Fruit fly (Drosophila melanogaster) whole organism, embryonic: ENCODE measurements around the gene Nsf2.

Source experiments
- Atf6 ChIP-seq: fragments of 200-800 bp; sonication (Bioruptor generic); IDR thresholded peaks from 2 replicates; pipeline ENCODE4 v1.3.6; 2022; ENCODE audit warnings: missing biosample characterization, missing genetic modification characterization
- CG10431 ChIP-seq: fragments of 200-800 bp; sonication (Bioruptor generic); optimal IDR thresholded peaks from 3 replicates; lab custom pipeline; 2018; ENCODE audit warnings: missing biosample characterization, mild to moderate bottlenecking, missing genetic modification characterization
- CG10565 ChIP-seq: fragments of 200-800 bp; sonication (Bioruptor generic); optimal IDR thresholded peaks from 3 replicates; lab custom pipeline; 2016; ENCODE audit warnings: missing biosample characterization, mild to moderate bottlenecking, missing genetic modification characterization
- CG12155 ChIP-seq: fragments of 200-800 bp; sonication (Bioruptor generic); optimal IDR thresholded peaks from 3 replicates; lab custom pipeline; 2016; ENCODE audit warnings: missing biosample characterization, missing genetic modification characterization
- CG12236 ChIP-seq: fragments of 200-800 bp; sonication (Bioruptor generic); optimal IDR thresholded peaks from 2 replicates; lab custom pipeline; 2016; ENCODE audit warnings: missing biosample characterization, missing genetic modification characterization
- CG13287 ChIP-seq: fragments of 200-800 bp; sonication (Bioruptor generic); IDR thresholded peaks from 2 replicates; pipeline ENCODE4 v1.3.6; 2022; ENCODE audit warnings: missing biosample characterization, missing genetic modification characterization; ENCODE audit not compliant: partially characterized antibody
- CG13894 ChIP-seq: fragments of 200-800 bp; sonication (Bioruptor generic); optimal IDR thresholded peaks from 3 replicates; lab custom pipeline; 2018; ENCODE audit warnings: missing biosample characterization, mild to moderate bottlenecking, missing genetic modification characterization, moderate library complexity
- CG18262 ChIP-seq: fragments of 200-800 bp; optimal IDR thresholded peaks from 3 replicates; lab custom pipeline; 2019; ENCODE audit warnings: missing biosample characterization, mild to moderate bottlenecking, missing genetic modification characterization, moderate library complexity
- CG2712 ChIP-seq: fragments of 200-800 bp; optimal IDR thresholded peaks from 3 replicates; lab custom pipeline; 2019; ENCODE audit warnings: missing biosample characterization, mild to moderate bottlenecking, missing genetic modification characterization, moderate library complexity
- CG31365 ChIP-seq: fragments of 200-800 bp; sonication (Bioruptor generic); optimal IDR thresholded peaks from 2 replicates; lab custom pipeline; 2018; ENCODE audit warnings: missing biosample characterization, mild to moderate bottlenecking, missing genetic modification characterization
- CG31388 ChIP-seq: fragments of 200-800 bp; sonication (Bioruptor generic); optimal IDR thresholded peaks from 2 replicates; lab custom pipeline; 2016; ENCODE audit warnings: missing biosample characterization, missing genetic modification characterization
- CG42726 ChIP-seq: fragments of 200-800 bp; sonication (Bioruptor generic); IDR thresholded peaks from 2 replicates; pipeline ENCODE4 v1.3.6; 2022; ENCODE audit warnings: missing biosample characterization, missing genetic modification characterization; ENCODE audit not compliant: partially characterized antibody
- CG4360 ChIP-seq: fragments of 200-800 bp; sonication (Bioruptor generic); IDR thresholded peaks from 2 replicates; pipeline ENCODE4 v1.3.6; 2022; ENCODE audit warnings: missing biosample characterization, missing genetic modification characterization
- CG6683 ChIP-seq: fragments of 200-800 bp; sonication (Bioruptor generic); optimal IDR thresholded peaks from 2 replicates; lab custom pipeline; 2017; ENCODE audit warnings: missing biosample characterization, mild to moderate bottlenecking, missing genetic modification characterization, missing genetic modification reagents
- CG7839 ChIP-seq: fragments of 200-800 bp; sonication (Bioruptor generic); optimal IDR thresholded peaks from 3 replicates; lab custom pipeline; 2018; ENCODE audit warnings: missing biosample characterization, mild to moderate bottlenecking, missing genetic modification characterization, moderate library complexity
- CG7928 ChIP-seq: fragments of 200-800 bp; sonication (Bioruptor generic); optimal IDR thresholded peaks from 2 replicates; lab custom pipeline; 2017; ENCODE audit warnings: missing biosample characterization, mild to moderate bottlenecking, missing genetic modification characterization
- CG8290 ChIP-seq, 3 experiments: fragments of 200-800 bp; sonication (Bioruptor generic); optimal IDR thresholded peaks; 2 replicates each; lab custom pipeline; 2016 to 2019; ENCODE audit warnings: missing biosample characterization in 3 of 3, missing genetic modification characterization in 3 of 3, mild to moderate bottlenecking in 2 of 3, moderate library complexity in 1 of 3
- CTCF ChIP-seq: fragments of 200-800 bp; sonication (Bioruptor generic); optimal IDR thresholded peaks from 2 replicates; lab custom pipeline; 2017; ENCODE audit warnings: missing biosample characterization, mild to moderate bottlenecking, missing genetic modification characterization, moderate library complexity
- Deaf1 ChIP-seq: fragments of 200-800 bp; optimal IDR thresholded peaks from 3 replicates; lab custom pipeline; 2019; ENCODE audit warnings: missing biosample characterization, mild to moderate bottlenecking, missing genetic modification characterization, moderate library complexity
- Dek ChIP-seq: fragments of 200-800 bp; sonication (Bioruptor generic); optimal IDR thresholded peaks from 3 replicates; lab custom pipeline; 2019; ENCODE audit warnings: missing biosample characterization, mild to moderate bottlenecking, missing genetic modification characterization, moderate library complexity
- E2f2 ChIP-seq: fragments of 200-800 bp; sonication (Bioruptor generic); IDR thresholded peaks from 2 replicates; pipeline ENCODE4 v1.3.6; 2022; ENCODE audit warnings: missing biosample characterization, missing genetic modification characterization
- HLH4C ChIP-seq: fragments of 200-800 bp; sonication (Bioruptor generic); IDR thresholded peaks from 3 replicates; pipeline ENCODE4 v1.3.6; 2022; ENCODE audit warnings: missing biosample characterization, missing genetic modification characterization; ENCODE audit not compliant: partially characterized antibody
- Lhr ChIP-seq: fragments of 200-800 bp; sonication (Bioruptor generic); optimal IDR thresholded peaks from 3 replicates; lab custom pipeline; 2017; ENCODE audit warnings: mild to moderate bottlenecking, missing biosample characterization, missing genetic modification reagents, missing genetic modification characterization
- Meics ChIP-seq: fragments of 200-800 bp; sonication (Bioruptor generic); optimal IDR thresholded peaks from 2 replicates; lab custom pipeline; 2017; ENCODE audit warnings: missing biosample characterization, mild to moderate bottlenecking, missing genetic modification characterization
- Nf-YB ChIP-seq: fragments of 200-800 bp; sonication (Bioruptor generic); optimal IDR thresholded peaks from 3 replicates; lab custom pipeline; 2019; ENCODE audit warnings: missing biosample characterization, mild to moderate bottlenecking, missing genetic modification characterization, moderate library complexity
- Optix ChIP-seq: fragments of 200-800 bp; sonication (Bioruptor generic); IDR thresholded peaks from 3 replicates; pipeline ENCODE4 v1.3.6; 2022; ENCODE audit warnings: missing biosample characterization, missing genetic modification characterization
- Pdp1 ChIP-seq, 2 experiments: fragments of 200-800 bp; sonication (Bioruptor generic); optimal IDR thresholded peaks; 3 replicates each; lab custom pipeline; 2016; ENCODE audit warnings: missing biosample characterization in 2 of 2, missing genetic modification characterization in 2 of 2, mild to moderate bottlenecking in 1 of 2, moderate library complexity in 1 of 2
- Scr ChIP-seq: fragments of 200-800 bp; sonication (Bioruptor generic); IDR thresholded peaks from 2 replicates; pipeline ENCODE4 v1.3.6; 2022; ENCODE audit warnings: missing biosample characterization, missing genetic modification characterization; ENCODE audit not compliant: partially characterized antibody
- Sin3A ChIP-seq: fragments of >200 bp; optimal IDR thresholded peaks from 2 replicates; lab custom pipeline; 2018
- Taf1 ChIP-seq: fragments of 200-800 bp; sonication (Bioruptor generic); IDR thresholded peaks from 2 replicates; pipeline ENCODE4 v1.3.6; 2022; ENCODE audit warnings: missing biosample characterization, missing genetic modification characterization
- ems ChIP-seq: fragments of 200-800 bp; sonication (Bioruptor generic); optimal IDR thresholded peaks from 3 replicates; lab custom pipeline; 2016; ENCODE audit warnings: missing biosample characterization, missing genetic modification characterization
- fd96Cb ChIP-seq: fragments of 200-800 bp; sonication (Bioruptor generic); optimal IDR thresholded peaks from 2 replicates; lab custom pipeline; 2018; ENCODE audit warnings: missing biosample characterization, mild to moderate bottlenecking, missing genetic modification characterization, moderate library complexity
- gt ChIP-seq: fragments of 200-800 bp; sonication (Bioruptor generic); IDR thresholded peaks from 2 replicates; pipeline ENCODE4 v1.3.6; 2022; ENCODE audit warnings: missing biosample characterization, missing genetic modification characterization
- h ChIP-seq: fragments of >200 bp; optimal IDR thresholded peaks from 2 replicates; lab custom pipeline; 2017
- kah ChIP-seq: fragments of 200-800 bp; sonication (Bioruptor generic); optimal IDR thresholded peaks from 2 replicates; lab custom pipeline; 2018; ENCODE audit warnings: missing biosample characterization, mild to moderate bottlenecking, missing genetic modification characterization
- lab ChIP-seq: fragments of 200-800 bp; sonication (Bioruptor generic); optimal IDR thresholded peaks from 3 replicates; lab custom pipeline; 2017; ENCODE audit warnings: missing biosample characterization, missing genetic modification characterization, mild to moderate bottlenecking, moderate library complexity, missing genetic modification reagents
- maf-S ChIP-seq: fragments of 200-800 bp; sonication (Bioruptor generic); optimal IDR thresholded peaks from 2 replicates; lab custom pipeline; 2016; ENCODE audit warnings: missing biosample characterization, missing genetic modification characterization
- odd ChIP-seq: fragments of 200-800 bp; sonication (Bioruptor generic); optimal IDR thresholded peaks from 2 replicates; lab custom pipeline; 2017; ENCODE audit warnings: missing biosample characterization, mild to moderate bottlenecking, missing genetic modification characterization
- onecut ChIP-seq: fragments of 200-800 bp; sonication (Bioruptor generic); IDR thresholded peaks from 2 replicates; pipeline ENCODE4 v1.3.6; 2022; ENCODE audit warnings: missing biosample characterization, missing genetic modification characterization
- ro ChIP-seq: fragments of 200-800 bp; sonication (Bioruptor generic); IDR thresholded peaks from 2 replicates; pipeline ENCODE4 v1.3.6; 2022; ENCODE audit warnings: missing biosample characterization, missing genetic modification characterization
- run ChIP-seq: fragments of 200-800 bp; sonication (Bioruptor generic); optimal IDR thresholded peaks from 3 replicates; lab custom pipeline; 2018; ENCODE audit warnings: missing biosample characterization, mild to moderate bottlenecking, missing genetic modification characterization
- sens ChIP-seq: fragments of 200-800 bp; sonication (Bioruptor generic); peaks from one replicate; lab custom pipeline; 2016; ENCODE audit warnings: missing biosample characterization, missing genetic modification characterization
- sens-2 ChIP-seq: fragments of 200-800 bp; sonication (Bioruptor generic); IDR thresholded peaks from 2 replicates; pipeline ENCODE4 v1.3.6; 2022; ENCODE audit warnings: missing biosample characterization, missing genetic modification characterization
- slou ChIP-seq: fragments of 200-800 bp; sonication (Bioruptor generic); optimal IDR thresholded peaks from 3 replicates; lab custom pipeline; 2016; ENCODE audit warnings: missing biosample characterization, missing genetic modification characterization
- tna ChIP-seq: fragments of 200-800 bp; sonication (Bioruptor generic); IDR thresholded peaks from 2 replicates; pipeline ENCODE4 v1.3.6; 2022; ENCODE audit warnings: missing biosample characterization, missing genetic modification characterization; ENCODE audit not compliant: partially characterized antibody
- ttk ChIP-seq: fragments of 200-800 bp; sonication (Bioruptor generic); IDR thresholded peaks from 2 replicates; pipeline ENCODE4 v2.1.2; 2022; ENCODE audit warnings: missing biosample characterization, missing genetic modification characterization
- tx ChIP-seq: fragments of 200-800 bp; sonication (Bioruptor generic); optimal IDR thresholded peaks from 2 replicates; lab custom pipeline; 2016; ENCODE audit warnings: missing biosample characterization, missing genetic modification characterization
- wor ChIP-seq: fragments of 200-800 bp; sonication (Bioruptor generic); IDR thresholded peaks from 2 replicates; pipeline ENCODE4 v1.3.6; 2022; ENCODE audit warnings: missing biosample characterization, missing genetic modification characterization
- zen ChIP-seq: fragments of 200-800 bp; sonication (Bioruptor generic); optimal IDR thresholded peaks from 3 replicates; lab custom pipeline; 2018; ENCODE audit warnings: missing biosample characterization, mild to moderate bottlenecking, missing genetic modification characterization, moderate library complexity

Gene Nsf2

DNA sequence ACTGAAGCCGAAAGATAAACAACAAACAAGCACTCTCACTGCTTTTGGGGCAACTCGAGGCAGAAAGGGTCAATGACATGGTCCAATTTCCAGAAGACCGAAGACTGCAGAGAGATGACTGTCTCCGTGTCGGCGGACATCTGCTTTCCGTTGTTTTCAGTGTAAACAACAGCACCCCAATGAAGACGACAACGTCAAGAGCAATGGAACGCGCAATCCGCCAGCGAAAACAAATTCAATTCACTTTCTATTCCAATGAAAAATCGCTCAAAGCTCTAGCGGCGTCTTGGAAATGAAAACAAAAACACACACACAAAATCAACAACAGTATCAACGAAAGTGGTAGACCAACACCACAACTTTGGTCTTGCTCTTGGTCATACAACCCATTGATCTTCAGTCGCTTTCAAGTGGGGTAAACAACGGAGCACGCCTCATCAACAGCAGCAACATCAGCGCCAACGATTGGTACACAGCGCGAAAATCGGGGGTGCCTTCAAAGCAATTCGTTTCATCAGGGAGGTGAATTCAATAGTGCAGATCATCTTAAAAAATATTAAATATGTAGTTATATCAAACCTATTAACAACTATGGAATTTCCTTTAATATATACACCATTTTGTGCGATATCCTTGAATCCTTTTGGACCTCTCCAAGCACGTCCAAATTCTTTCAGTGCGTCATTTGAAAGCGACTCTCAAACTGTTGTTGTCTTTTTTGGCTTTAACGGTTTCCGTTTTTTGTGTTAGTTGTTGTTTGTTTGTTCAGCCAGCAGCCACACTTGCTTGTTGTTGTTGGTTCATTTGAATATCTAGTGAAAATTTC, 20.1 kb downstream of the Nsf2 start (continued):
- no peak for TF ChIP-seq HLH4C (GFP tag; lab: Robert Waterston, UW)
- peak; percentile 82 for TF ChIP-seq CG2712 (tag; lab: Kevin White, UChicago)
- no peak for TF ChIP-seq run (tag; lab: Kevin White, UChicago)
- TF ChIP-seq CG18262: peak; percentile 86
- TF ChIP-seq CG31365 (tag; lab: Kevin White, UChicago): no peak
- no peak for TF ChIP-seq h (lab: Kevin White, UChicago)
- TF ChIP-seq Lhr (GFP tag; lab: Kevin White, UChicago): peak; percentile 35
- peak; percentile 42 for TF ChIP-seq odd (GFP tag; lab: Kevin White, UChicago)
- peak; percentile 9 for TF ChIP-seq kah (GFP tag; lab: Kevin White, UChicago)
- peak; percentile 15 for TF ChIP-seq CTCF
- TF ChIP-seq tna (GFP tag; lab: Robert Waterston, UW): no peak
- TF ChIP-seq CG12155 (GFP tag; lab: Kevin White, UChicago): peak; percentile 20
- no peak for TF ChIP-seq CG42726 (GFP tag; lab: Robert Waterston, UW)
- TF ChIP-seq CG7928 (GFP tag; lab: Kevin White, UChicago): no peak
- TF ChIP-seq CG6683 (GFP tag; lab: Kevin White, UChicago): no peak
- TF ChIP-seq CG7839 (tag; lab: Kevin White, UChicago): peak; percentile 82
- TF ChIP-seq E2f2: peak; percentile 8; the same call in 1 of the 2 replicates
- peak; percentile 38 for TF ChIP-seq CG10431 (GFP tag; lab: Kevin White, UChicago)
- TF ChIP-seq Pdp1 (GFP tag; optimal IDR thresholded peaks at IDR 0.05; lab: Kevin White, UChicago): peak; percentile 40 to 47
- peak; percentile 1 for TF ChIP-seq slou (GFP tag; lab: Kevin White, UChicago)
- TF ChIP-seq Dek (tag; lab: Kevin White, UChicago): no peak
- TF ChIP-seq CG8290 (GFP tag; optimal IDR thresholded peaks at IDR 0.05; lab: Kevin White, UChicago): no peak
- TF ChIP-seq CG8290 (tag; optimal IDR thresholded peaks at IDR 0.05; lab: Kevin White, UChicago): no peak
- TF ChIP-seq ttk: peak; percentile 64
- no peak for TF ChIP-seq maf-S (GFP tag; lab: Kevin White, UChicago)
- no peak for TF ChIP-seq Sin3A (lab: Kevin White, UChicago)
- TF ChIP-seq CG10565 (GFP tag; lab: Kevin White, UChicago): no peak
- TF ChIP-seq Taf1 (GFP tag; lab: Robert Waterston, UW): no peak
- TF ChIP-seq CG4360 (GFP tag; lab: Robert Waterston, UW): no peak
- TF ChIP-seq lab (GFP tag; lab: Kevin White, UChicago): peak; percentile 47
- peak; percentile 50; the same call in 1 of the 3 replicates for TF ChIP-seq Optix (GFP tag; lab: Robert Waterston, UW)
- TF ChIP-seq zen (tag; lab: Kevin White, UChicago): no peak
- TF ChIP-seq CG31388 (GFP tag; lab: Kevin White, UChicago): no peak
- peak; percentile 37 for TF ChIP-seq CG12236 (GFP tag; lab: Kevin White, UChicago)
- TF ChIP-seq sens (GFP tag; lab: Kevin White, UChicago): peak; percentile 88
- no peak for TF ChIP-seq Deaf1 (tag; lab: Kevin White, UChicago)
- TF ChIP-seq ro (GFP tag; lab: Robert Waterston, UW): no peak; the same call in 1 of the 2 replicates
- no peak for TF ChIP-seq tx
- TF ChIP-seq CG13287 (GFP tag; lab: Robert Waterston, UW): no peak
- TF ChIP-seq ems (GFP tag; lab: Kevin White, UChicago): no peak
- peak; percentile 56; the same call in 1 of the 2 replicates for TF ChIP-seq gt (GFP tag; lab: Robert Waterston, UW)
- no peak for TF ChIP-seq Atf6 (GFP tag; lab: Robert Waterston, UW)
- no peak for TF ChIP-seq CG13894 (tag; lab: Kevin White, UChicago)
- TF ChIP-seq Nf-YB: peak; percentile 30
- TF ChIP-seq fd96Cb (tag; lab: Kevin White, UChicago): peak; percentile 77
- peak; percentile 10 for TF ChIP-seq Meics (GFP tag; lab: Kevin White, UChicago)
- TF ChIP-seq Scr (GFP tag; lab: Robert Waterston, UW): no peak
- peak; percentile 68 for TF ChIP-seq onecut (GFP tag; lab: Robert Waterston, UW)
- peak; percentile 81 for TF ChIP-seq wor
- 0 out of 2 replicates have a peak, but pooled peaks have one; percentile 4 for TF ChIP-seq sens-2 (GFP tag; lab: Robert Waterston, UW)
